Worm (Caenorhabditis elegans) whole organism, early embryonic: ENCODE measurements around the gene umps-1.

Source experiments
- B0310.2 ChIP-seq: sonication (generic microtip); optimal IDR thresholded peaks from 2 replicates; lab custom pipeline; 2016; ENCODE audit warnings: mild to moderate bottlenecking, missing genetic modification characterization, missing compliant biosample characterization
- F13C5.2 ChIP-seq: sonication (generic microtip); optimal IDR thresholded peaks from 2 replicates; lab custom pipeline; 2017; ENCODE audit warnings: mild to moderate bottlenecking, missing genetic modification characterization, inconsistent platforms, missing compliant biosample characterization
- aly-1 ChIP-seq: sonication (generic microtip); optimal IDR thresholded peaks from 2 replicates; lab custom pipeline; 2016; ENCODE audit warnings: missing genetic modification characterization, missing compliant biosample characterization
- ama-1 ChIP-seq: fragments of 150-350 bp; optimal IDR thresholded peaks from 2 replicates; lab custom pipeline; 2014
- ceh-13 ChIP-seq: fragments of 200-800 bp; sonication (Bioruptor generic); optimal IDR thresholded peaks from 2 replicates; lab custom pipeline; 2018; ENCODE audit warnings: mild to moderate bottlenecking, missing genetic modification characterization, missing compliant biosample characterization
- ceh-36 ChIP-seq: sonication (generic microtip); optimal IDR thresholded peaks from 2 replicates; lab custom pipeline; 2016; ENCODE audit warnings: missing genetic modification characterization, inconsistent platforms, missing compliant biosample characterization
- ets-7 ChIP-seq: sonication (generic microtip); optimal IDR thresholded peaks from 2 replicates; lab custom pipeline; 2016; ENCODE audit warnings: missing genotype, missing genetic modification characterization, missing compliant biosample characterization
- flt-1 ChIP-seq: fragments of 200-800 bp; sonication (Bioruptor generic); IDR thresholded peaks from 2 replicates; pipeline ENCODE4 v1.3.6; 2022; ENCODE audit warnings: missing genetic modification characterization, missing compliant biosample characterization
- hmbx-1 ChIP-seq: sonication (generic microtip); optimal IDR thresholded peaks from 2 replicates; lab custom pipeline; 2016; ENCODE audit warnings: mild to moderate bottlenecking, missing genetic modification characterization, missing compliant biosample characterization
- hmg-4 ChIP-seq: fragments of 200-800 bp; sonication (Bioruptor generic); optimal IDR thresholded peaks from 2 replicates; lab custom pipeline; 2018; ENCODE audit warnings: mild to moderate bottlenecking, missing genetic modification characterization, missing compliant biosample characterization
- hnd-1 ChIP-seq: sonication (generic microtip); optimal IDR thresholded peaks from 2 replicates; lab custom pipeline; 2016; ENCODE audit warnings: missing genetic modification characterization, missing compliant biosample characterization
- pes-1 ChIP-seq: fragments of 200-800 bp; sonication (Bioruptor generic); IDR thresholded peaks from 2 replicates; pipeline ENCODE4 v1.3.6; 2022; ENCODE audit warnings: missing genetic modification reagents, missing genetic modification characterization, missing compliant biosample characterization
- scrt-1 ChIP-seq: fragments of 200-800 bp; sonication (Bioruptor generic); IDR thresholded peaks from 2 replicates; pipeline ENCODE4 v1.3.6; 2022; ENCODE audit warnings: missing genetic modification characterization, missing compliant biosample characterization
- sea-1 ChIP-seq: fragments of 200-800 bp; sonication (Bioruptor generic); conservative IDR thresholded peaks from 2 replicates; pipeline ENCODE4 v1.3.6; 2022; ENCODE audit warnings: missing genetic modification characterization, missing compliant biosample characterization
- tbx-11 ChIP-seq: fragments of 200-800 bp; sonication (Bioruptor generic); IDR thresholded peaks from 2 replicates; pipeline ENCODE4 v1.3.6; 2022; ENCODE audit warnings: missing genetic modification characterization, missing compliant biosample characterization
- tbx-37 ChIP-seq: fragments of 200-800 bp; sonication (Bioruptor generic); conservative IDR thresholded peaks from 2 replicates; pipeline ENCODE4 v1.3.6; 2022; ENCODE audit warnings: missing genetic modification reagents, missing genetic modification characterization, missing compliant biosample characterization
- tra-4 ChIP-seq: sonication (generic microtip); optimal IDR thresholded peaks from 2 replicates; lab custom pipeline; 2017; ENCODE audit warnings: missing genetic modification characterization, missing compliant biosample characterization

The umps-1 gene

ce11 chrIII:10389608-10390007 is 32.2 kb upstream of the umps-1 start:
- TF ChIP-seq tra-4 (tag; lab: Kevin White, UChicago) (no peak), ama-1 (lab: Kevin White, UChicago) (no peak), hmbx-1 (tag; lab: Kevin White, UChicago) (no peak), scrt-1 (GFP tag; lab: Robert Waterston, UW) (no peak), ceh-13 (GFP tag; lab: Kevin White, UChicago) (no peak), ceh-36 (tag; lab: Kevin White, UChicago) (no peak), hnd-1 (no peak), sea-1 (GFP tag; lab: Robert Waterston, UW) (no peak), aly-1 (no peak), pes-1 (no peak), B0310.2 (tag; lab: Kevin White, UChicago) (no peak)

- no peak for TF ChIP-seq hmg-4
- TF ChIP-seq hnd-1, result no peak
- TF ChIP-seq pes-1, result no peak
- no peak for TF ChIP-seq tbx-11 (GFP tag; lab: Robert Waterston, UW)
- no peak for TF ChIP-seq sea-1 (GFP tag; lab: Robert Waterston, UW)
- no peak for TF ChIP-seq tra-4 (tag; lab: Kevin White, UChicago)
- TF ChIP-seq B0310.2 (tag; lab: Kevin White, UChicago), result no peak
- no peak for TF ChIP-seq hmbx-1 (tag; lab: Kevin White, UChicago)
- no peak for TF ChIP-seq ceh-13 (GFP tag; lab: Kevin White, UChicago)
- TF ChIP-seq aly-1, result no peak
- no peak for TF ChIP-seq scrt-1 (GFP tag; lab: Robert Waterston, UW)
- TF ChIP-seq ceh-36 (tag; lab: Kevin White, UChicago), result no peak
- no peak for TF ChIP-seq ets-7 (tag; lab: Kevin White, UChicago)
- TF ChIP-seq ama-1 (lab: Kevin White, UChicago), result no peak
- TF ChIP-seq tbx-37 (GFP tag; lab: Robert Waterston, UW), result no peak
- no peak for TF ChIP-seq flt-1
Observed at ce11 chrIII:10386476-10386875, 29.0 kb upstream of the umps-1 start, which contains the start of gene C38H2.3. Gene C38H2.3, minus strand, starts transcription at chrIII:10386576.

- TF ChIP-seq hmg-4 (no peak), ama-1 (lab: Kevin White, UChicago) (no peak), hmbx-1 (tag; lab: Kevin White, UChicago) (no peak), F13C5.2 (no peak), hnd-1 (no peak), aly-1 (no peak), ets-7 (tag; lab: Kevin White, UChicago) (no peak), ceh-36 (tag; lab: Kevin White, UChicago) (no peak), tbx-11 (GFP tag; lab: Robert Waterston, UW) (no peak), tbx-37 (GFP tag; lab: Robert Waterston, UW) (no peak), sea-1 (GFP tag; lab: Robert Waterston, UW) (no peak), B0310.2 (tag; lab: Kevin White, UChicago) (no peak), ceh-13 (GFP tag; lab: Kevin White, UChicago) (no peak), flt-1 (no peak)
Observed at ce11 chrIII:10383804-10384203, 26.4 kb upstream of the umps-1 start.

ce11 chrIII:10381473-10381872 is 24.0 kb upstream of the umps-1 start, which contains the start of gene C38H2.2:
Gene C38H2.2, plus strand, starts transcription at chrIII:10381773.
- TF ChIP-seq hmbx-1 (tag; lab: Kevin White, UChicago), result no peak
- no peak for TF ChIP-seq ets-7 (tag; lab: Kevin White, UChicago)
- TF ChIP-seq B0310.2 (tag; lab: Kevin White, UChicago), result no peak
- TF ChIP-seq tra-4 (tag; lab: Kevin White, UChicago), result no peak
- TF ChIP-seq scrt-1 (GFP tag; lab: Robert Waterston, UW), result no peak
- TF ChIP-seq flt-1, result no peak
- no peak for TF ChIP-seq F13C5.2
- no peak for TF ChIP-seq tbx-37 (GFP tag; lab: Robert Waterston, UW)
- no peak for TF ChIP-seq hmg-4
- TF ChIP-seq ceh-36 (tag; lab: Kevin White, UChicago), result no peak
- no peak for TF ChIP-seq hnd-1
- no peak for TF ChIP-seq ama-1 (lab: Kevin White, UChicago)
- TF ChIP-seq tbx-11 (GFP tag; lab: Robert Waterston, UW), result no peak
- TF ChIP-seq aly-1, result no peak
- TF ChIP-seq sea-1 (GFP tag; lab: Robert Waterston, UW), result no peak
- no peak for TF ChIP-seq pes-1
- no peak for TF ChIP-seq ceh-13 (GFP tag; lab: Kevin White, UChicago)

ce11 chrIII:10380640-10381039 is 23.2 kb upstream of the umps-1 start:
- TF ChIP-seq hnd-1, result no peak

- no peak for TF ChIP-seq tbx-37 (GFP tag; lab: Robert Waterston, UW)
- no peak for TF ChIP-seq ama-1 (lab: Kevin White, UChicago)
- TF ChIP-seq B0310.2 (tag; lab: Kevin White, UChicago), result no peak
- no peak for TF ChIP-seq hnd-1
- no peak for TF ChIP-seq sea-1 (GFP tag; lab: Robert Waterston, UW)
- TF ChIP-seq ets-7 (tag; lab: Kevin White, UChicago), result no peak
- TF ChIP-seq F13C5.2, result no peak
- no peak for TF ChIP-seq aly-1
- no peak for TF ChIP-seq ceh-36 (tag; lab: Kevin White, UChicago)
- no peak for TF ChIP-seq ceh-13 (GFP tag; lab: Kevin White, UChicago)
- TF ChIP-seq tbx-11 (GFP tag; lab: Robert Waterston, UW), result no peak
Observed at ce11 chrIII:10379632-10380031, 22.2 kb upstream of the umps-1 start.

ce11 chrIII:10378899-10379298 is 21.5 kb upstream of the umps-1 start:
- TF ChIP-seq ets-7 (tag; lab: Kevin White, UChicago) (no peak), hmg-4 (no peak), sea-1 (GFP tag; lab: Robert Waterston, UW) (no peak), tbx-11 (GFP tag; lab: Robert Waterston, UW) (no peak), hmbx-1 (tag; lab: Kevin White, UChicago) (no peak), ceh-13 (GFP tag; lab: Kevin White, UChicago) (no peak), flt-1 (no peak), ama-1 (lab: Kevin White, UChicago) (no peak), pes-1 (no peak), ceh-36 (tag; lab: Kevin White, UChicago) (no peak), tra-4 (tag; lab: Kevin White, UChicago) (no peak), F13C5.2 (no peak), hnd-1 (no peak), tbx-37 (GFP tag; lab: Robert Waterston, UW) (no peak), aly-1 (no peak), B0310.2 (tag; lab: Kevin White, UChicago) (no peak), scrt-1 (GFP tag; lab: Robert Waterston, UW) (no peak)
